Worm (Caenorhabditis elegans): ENCODE data around the gene F48F7.5.

DNA sequence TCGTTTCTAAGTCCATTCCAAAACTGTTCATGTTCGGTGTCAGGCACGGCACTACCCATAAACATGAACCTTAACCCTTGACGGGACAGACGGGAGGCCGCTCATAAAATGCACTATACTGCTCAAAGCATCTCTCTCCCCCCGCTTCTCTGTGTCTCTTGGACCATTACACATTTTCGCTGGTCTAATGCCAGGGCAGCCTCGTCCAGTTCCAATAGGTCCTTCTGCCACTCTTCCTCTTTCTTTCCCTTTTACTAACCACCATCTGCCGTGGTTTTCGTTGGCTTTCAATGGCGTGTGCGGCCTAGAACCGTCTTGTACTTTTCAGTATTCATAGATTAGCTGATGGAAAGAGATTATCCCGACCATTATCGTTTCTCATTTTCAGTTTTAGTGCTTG lies 27.3 kb upstream of the F48F7.5 start:
- TF ChIP-seq snpc-4 (tag; optimal IDR thresholded peaks at IDR 0.05): no peak
- no peak for TF ChIP-seq crh-2 (tag; optimal IDR thresholded peaks at IDR 0.05)
- no peak for TF ChIP-seq unc-39 (tag; optimal IDR thresholded peaks at IDR 0.05)
- no peak for TF ChIP-seq blmp-1 (tag; optimal IDR thresholded peaks at IDR 0.05; ENCODE audit: insufficient read depth)
- no peak for TF ChIP-seq nhr-23 (tag; optimal IDR thresholded peaks at IDR 0.05)

All from whole organism, L2 larva.